Worm (Caenorhabditis elegans) whole organism, L4 larva: ENCODE data around the gene W05B10.4.

Experiments
- ceh-82 ChIP-seq: sonication (generic microtip); optimal IDR thresholded peaks from 2 replicates; lab custom pipeline; 2017; ENCODE audit warnings: missing biosample characterization, missing genetic modification characterization
- lin-15B ChIP-seq: fragments of 150-350 bp; sonication (generic microtip); optimal IDR thresholded peaks from 3 replicates; lab custom pipeline; 2014; ENCODE audit warnings: missing biosample characterization, missing genetic modification characterization

- TF ChIP-seq lin-15B, result no peak
- TF ChIP-seq ceh-82 (tag; lab: Kevin White, UChicago), result no peak
Measured at ce11 chrV:12634746-12635145, 33.3 kb upstream of the W05B10.4 start.
